Fruit fly (Drosophila melanogaster): Measurements from ENCODE around the gene CG2747.
A peak's percentile ranks its signal among the peaks of the same experiment; 100 is the strongest.
"Not testable (repeated sequence)": the region's sequence is repeated elsewhere in the genome, so short reads cannot be mapped to it uniquely, and the experiment has no call there.

CG2747 gene

DNA sequence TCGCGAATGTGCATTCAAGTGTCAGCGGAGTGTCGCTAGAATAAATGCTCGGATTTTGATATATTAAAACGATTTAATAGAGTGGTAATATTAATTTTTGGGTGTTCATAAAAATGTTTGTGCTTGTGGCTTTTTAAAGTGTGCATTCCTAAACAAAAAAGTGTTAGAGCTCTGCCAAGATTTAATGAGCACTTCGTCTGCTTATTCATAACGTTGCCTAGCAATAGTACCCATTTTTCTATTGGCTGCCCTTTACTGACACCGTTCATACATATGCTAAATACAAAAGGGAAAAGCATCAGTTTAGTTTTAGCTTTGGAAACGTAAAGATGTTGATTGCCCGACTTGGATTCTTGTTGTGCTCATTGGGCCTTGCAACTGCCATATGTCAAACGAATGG, 18.8 kb upstream of the CG2747 start, which contains the start of gene CG43061:
TSS of gene CG43061 (plus strand) at position 301 of the 400 bp plus-strand sequence.
- TF ChIP-seq dmrt93B, Jra, fru (GFP tag; optimal IDR thresholded peaks at IDR 0.05): not testable (repeated sequence)

DNA sequence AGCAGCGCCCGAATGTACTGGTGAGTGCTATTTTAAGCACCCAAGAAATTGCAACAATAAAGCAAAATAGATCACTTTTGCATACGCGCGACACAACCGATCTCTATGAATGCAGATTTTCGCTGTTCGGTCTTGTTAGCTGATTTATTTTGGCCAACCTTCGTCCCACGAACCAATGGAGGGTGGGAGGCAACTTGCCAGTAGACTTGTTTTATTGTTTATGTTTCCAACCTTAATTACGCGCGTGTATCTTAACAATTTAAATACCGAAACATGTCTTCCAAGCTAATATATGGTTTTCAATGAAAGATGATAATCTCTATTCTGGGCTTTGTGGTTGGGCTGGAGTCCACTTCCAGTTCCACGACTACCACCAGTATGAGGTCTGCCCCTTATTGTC, 18.3 kb upstream of the CG2747 start, which contains the start of gene CG43618:
TSS of gene CG43618 (plus strand) at position 301 of the 400 bp plus-strand sequence.
- TF ChIP-seq Hnf4, h, brk (GFP tag; optimal IDR thresholded peaks at IDR 0.05): not testable (repeated sequence)

DNA sequence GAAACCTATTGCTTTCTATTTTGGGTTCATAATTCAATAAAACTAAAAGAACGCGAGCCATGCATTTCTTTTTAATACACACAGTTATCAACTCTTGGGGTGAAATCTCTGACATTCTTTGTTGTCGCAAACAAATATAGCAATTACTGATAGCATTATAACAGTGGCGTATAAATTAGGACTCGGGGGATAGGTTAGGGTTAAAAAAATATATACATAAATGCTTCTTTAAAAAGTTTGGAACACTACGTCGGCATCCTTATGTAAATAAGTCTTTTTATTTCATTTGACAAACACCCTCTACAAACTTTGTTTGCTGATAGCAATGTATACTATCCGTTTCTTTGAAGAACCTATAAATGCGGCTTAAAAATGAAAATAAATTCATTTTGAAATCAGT, 10.3 kb upstream of the CG2747 start, which contains the start of gene CG43060:
TSS of gene CG43060 (plus strand) at position 382 of the 400 bp plus-strand sequence.
- peak; percentile 10 for TF ChIP-seq OdsH (GFP tag; optimal IDR thresholded peaks at IDR 0.05)
- TF ChIP-seq CG32264 (GFP tag; optimal IDR thresholded peaks at IDR 0.05): no peak
- peak in 1 of 2 experiments; percentile 27 for TF ChIP-seq foxo (GFP tag; optimal IDR thresholded peaks at IDR 0.05)
- peak; percentile 16 for TF ChIP-seq fru (GFP tag; optimal IDR thresholded peaks at IDR 0.05)
- no peak for TF ChIP-seq N (GFP tag; optimal IDR thresholded peaks at IDR 0.05)
- peak; percentile 16 for TF ChIP-seq ey (GFP tag; optimal IDR thresholded peaks at IDR 0.05)
- TF ChIP-seq pan (optimal IDR thresholded peaks at IDR 0.05): no peak
- TF ChIP-seq rgr (GFP tag; optimal IDR thresholded peaks at IDR 0.05): peak; percentile 38
- TF ChIP-seq h (GFP tag; optimal IDR thresholded peaks at IDR 0.05): peak; percentile 11

DNA sequence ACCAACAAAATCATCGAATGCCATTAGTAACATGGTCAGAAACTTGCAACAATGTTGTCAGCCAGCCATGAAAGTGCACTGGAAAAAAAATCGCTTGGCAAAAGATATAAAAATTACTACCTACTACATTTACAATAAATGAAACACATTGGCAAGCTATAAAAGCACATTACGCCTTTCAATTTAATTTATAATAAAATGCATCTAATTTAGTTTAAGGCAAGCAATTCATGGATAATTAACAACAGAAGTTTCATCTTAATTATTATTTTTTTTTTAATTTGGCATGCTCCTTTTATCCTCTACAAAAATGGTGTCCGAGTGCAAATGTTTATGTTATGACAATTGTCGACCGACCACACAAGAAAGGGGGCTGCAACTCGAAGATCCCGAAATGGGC, 8.3 kb upstream of the CG2747 start:
- TF ChIP-seq N (GFP tag; optimal IDR thresholded peaks at IDR 0.05) (no peak), Dfd (GFP tag; optimal IDR thresholded peaks at IDR 0.05) (no peak), Dif (GFP tag; optimal IDR thresholded peaks at IDR 0.05; ENCODE audit: partially characterized antibody) (no peak), dsf (GFP tag; optimal IDR thresholded peaks at IDR 0.05; ENCODE audit: borderline replicate concordance) (no peak), sv (GFP tag; optimal IDR thresholded peaks at IDR 0.05) (no peak), psq (GFP tag; optimal IDR thresholded peaks at IDR 0.05) (no peak), CrebA (GFP tag; optimal IDR thresholded peaks at IDR 0.05; ENCODE audit: borderline replicate concordance) (no peak), fru (GFP tag; optimal IDR thresholded peaks at IDR 0.05) (no peak), jim (GFP tag; optimal IDR thresholded peaks at IDR 0.05) (no peak), dmrt93B (GFP tag; optimal IDR thresholded peaks at IDR 0.05) (no peak), lola (GFP tag; optimal IDR thresholded peaks at IDR 0.05) (no peak), Hnf4 (GFP tag; optimal IDR thresholded peaks at IDR 0.05) (no peak), h (GFP tag; optimal IDR thresholded peaks at IDR 0.05) (no peak), sage (GFP tag; optimal IDR thresholded peaks at IDR 0.05) (no peak), Abd-B (GFP tag; optimal IDR thresholded peaks at IDR 0.05) (no peak), Mio (GFP tag; optimal IDR thresholded peaks at IDR 0.05) (no peak), Hr83 (GFP tag; optimal IDR thresholded peaks at IDR 0.05; ENCODE audit: poor library complexity, severe bottlenecking) (no peak)

DNA sequence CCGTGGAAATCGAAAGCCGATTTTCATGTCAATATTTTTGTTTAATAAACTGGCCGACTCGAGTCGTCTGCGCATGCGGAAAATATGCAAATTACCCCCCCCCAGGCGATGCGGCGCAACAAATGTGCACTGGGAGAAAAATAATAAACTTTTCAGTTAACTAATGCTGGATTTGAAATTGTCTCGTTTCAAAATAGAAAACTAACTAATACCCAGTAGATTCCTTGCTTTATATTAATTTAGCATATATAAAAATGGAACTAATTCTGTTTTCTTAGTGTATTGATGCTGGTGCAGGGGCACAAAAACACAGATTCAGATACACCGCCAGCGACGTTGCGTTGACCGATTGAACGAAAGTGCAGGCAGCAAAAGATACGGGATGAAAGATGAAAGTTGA, 7.3 kb upstream of the CG2747 start:
- TF ChIP-seq dsf (GFP tag; optimal IDR thresholded peaks at IDR 0.05; ENCODE audit: borderline replicate concordance) (no peak), rgr (GFP tag; optimal IDR thresholded peaks at IDR 0.05) (peak; percentile 48), GATAd (GFP tag; optimal IDR thresholded peaks at IDR 0.05) (no peak), CG9705 (GFP tag; optimal IDR thresholded peaks at IDR 0.05) (no peak), OdsH (GFP tag; optimal IDR thresholded peaks at IDR 0.05) (no peak), foxo (GFP tag; optimal IDR thresholded peaks at IDR 0.05) (peak in 1 of 2 experiments; percentile 53), Myc (optimal IDR thresholded peaks at IDR 0.05) (no peak), woc (GFP tag; optimal IDR thresholded peaks at IDR 0.05) (no peak), Dif (GFP tag; optimal IDR thresholded peaks at IDR 0.05; ENCODE audit: partially characterized antibody) (no peak), Mio (GFP tag; optimal IDR thresholded peaks at IDR 0.05) (no peak), fru (GFP tag; optimal IDR thresholded peaks at IDR 0.05) (peak; percentile 46), sage (GFP tag; optimal IDR thresholded peaks at IDR 0.05) (no peak), Jra (GFP tag; optimal IDR thresholded peaks at IDR 0.05) (no peak), Hnf4 (GFP tag; optimal IDR thresholded peaks at IDR 0.05) (peak; percentile 27), HLH106 (tag; optimal IDR thresholded peaks at IDR 0.05) (peak; percentile 42), br (GFP tag; optimal IDR thresholded peaks at IDR 0.05) (peak; percentile 1), brk (GFP tag; optimal IDR thresholded peaks at IDR 0.05) (no peak), h (GFP tag; optimal IDR thresholded peaks at IDR 0.05) (peak; percentile 23), Hr78 (GFP tag; optimal IDR thresholded peaks at IDR 0.05) (no peak), pan (optimal IDR thresholded peaks at IDR 0.05) (no peak), sv (GFP tag; optimal IDR thresholded peaks at IDR 0.05) (no peak), Abd-B (GFP tag; optimal IDR thresholded peaks at IDR 0.05) (no peak), Vsx2 (GFP tag; optimal IDR thresholded peaks at IDR 0.05; ENCODE audit: partially characterized antibody) (no peak), CG32264 (GFP tag; optimal IDR thresholded peaks at IDR 0.05) (no peak), Dfd (GFP tag; optimal IDR thresholded peaks at IDR 0.05) (no peak)
